Fruit fly (Drosophila melanogaster) whole organism, embryonic: ENCODE results near the gene RluA-1.

Source experiments
- BEAF-32 ChIP-seq: fragments of 200-800 bp; sonication (Bioruptor generic); optimal IDR thresholded peaks from 3 replicates; lab custom pipeline; 2017; ENCODE audit warnings: missing biosample characterization, missing genetic modification characterization, mild to moderate bottlenecking, moderate library complexity, missing genetic modification reagents
- Bgb ChIP-seq: fragments of 200-800 bp; sonication (Bioruptor generic); IDR thresholded peaks from 2 replicates; pipeline ENCODE4 v1.3.6; 2022; ENCODE audit warnings: missing biosample characterization, missing genetic modification characterization; ENCODE audit not compliant: partially characterized antibody
- CG11696 ChIP-seq: fragments of 200-800 bp; sonication (Bioruptor generic); IDR thresholded peaks from 2 replicates; pipeline ENCODE4 v1.3.6; 2022; ENCODE audit warnings: missing biosample characterization, missing genetic modification characterization
- CG13287 ChIP-seq: fragments of 200-800 bp; sonication (Bioruptor generic); IDR thresholded peaks from 2 replicates; pipeline ENCODE4 v1.3.6; 2022; ENCODE audit warnings: missing biosample characterization, missing genetic modification characterization; ENCODE audit not compliant: partially characterized antibody
- CG15479 ChIP-seq: fragments of 200-800 bp; sonication (Bioruptor generic); optimal IDR thresholded peaks from 3 replicates; lab custom pipeline; 2019; ENCODE audit warnings: missing biosample characterization, mild to moderate bottlenecking, missing genetic modification characterization, moderate library complexity
- CG15514 ChIP-seq: fragments of 200-800 bp; sonication (Bioruptor generic); optimal IDR thresholded peaks from 3 replicates; lab custom pipeline; 2017; ENCODE audit warnings: missing biosample characterization, missing genetic modification characterization, mild to moderate bottlenecking, moderate library complexity, missing genetic modification reagents
- CG17186 ChIP-seq: fragments of 200-800 bp; sonication (Bioruptor generic); optimal IDR thresholded peaks from 3 replicates; lab custom pipeline; 2017; ENCODE audit warnings: missing biosample characterization, missing genetic modification reagents, missing genetic modification characterization
- CG2116 ChIP-seq: fragments of 200-800 bp; sonication (Bioruptor generic); optimal IDR thresholded peaks from 3 replicates; lab custom pipeline; 2018; ENCODE audit warnings: missing biosample characterization, mild to moderate bottlenecking, missing genetic modification characterization
- CG2129 ChIP-seq: fragments of 200-800 bp; sonication (Bioruptor generic); IDR thresholded peaks from 2 replicates; pipeline ENCODE4 v1.3.6; 2022; ENCODE audit warnings: missing biosample characterization, missing genetic modification characterization; ENCODE audit not compliant: partially characterized antibody
- CG30020 ChIP-seq: fragments of 200-800 bp; optimal IDR thresholded peaks from 2 replicates; lab custom pipeline; 2019; ENCODE audit warnings: missing biosample characterization, mild to moderate bottlenecking, missing genetic modification characterization, moderate library complexity
- CG34224 ChIP-seq: fragments of 200-800 bp; sonication (Bioruptor generic); IDR thresholded peaks from 3 replicates; pipeline ENCODE4 v1.3.6; 2022; ENCODE audit warnings: missing biosample characterization, missing genetic modification characterization; ENCODE audit not compliant: partially characterized antibody
- CG42726 ChIP-seq: fragments of 200-800 bp; sonication (Bioruptor generic); IDR thresholded peaks from 2 replicates; pipeline ENCODE4 v1.3.6; 2022; ENCODE audit warnings: missing biosample characterization, missing genetic modification characterization; ENCODE audit not compliant: partially characterized antibody
- CG6791 ChIP-seq: fragments of 200-800 bp; sonication (Bioruptor generic); IDR thresholded peaks from 3 replicates; pipeline ENCODE4 v1.3.6; 2022; ENCODE audit warnings: missing biosample characterization, missing genetic modification characterization; ENCODE audit not compliant: partially characterized antibody
- CG7839 ChIP-seq: fragments of 200-800 bp; sonication (Bioruptor generic); optimal IDR thresholded peaks from 3 replicates; lab custom pipeline; 2018; ENCODE audit warnings: missing biosample characterization, mild to moderate bottlenecking, missing genetic modification characterization, moderate library complexity
- Dll ChIP-seq: fragments of 200-800 bp; sonication (Bioruptor generic); IDR thresholded peaks from 4 replicates; pipeline ENCODE4 v1.3.6; 2022; ENCODE audit warnings: missing biosample characterization, missing genetic modification characterization; ENCODE audit not compliant: partially characterized antibody
- Doc3 ChIP-seq: fragments of 200-800 bp; sonication (Bioruptor generic); IDR thresholded peaks from 3 replicates; pipeline ENCODE4 v1.3.6; 2022; ENCODE audit warnings: missing biosample characterization, missing genetic modification characterization; ENCODE audit not compliant: partially characterized antibody
- Dp ChIP-seq: fragments of 200-800 bp; sonication (Bioruptor generic); optimal IDR thresholded peaks from 2 replicates; lab custom pipeline; 2018; ENCODE audit warnings: missing biosample characterization, mild to moderate bottlenecking, missing genetic modification characterization, moderate library complexity
- Dref ChIP-seq: fragments of 200-800 bp; sonication (Bioruptor generic); IDR thresholded peaks from 2 replicates; pipeline ENCODE4 v1.3.6; 2022; ENCODE audit warnings: missing biosample characterization, missing genetic modification characterization
- E2f2 ChIP-seq: fragments of 200-800 bp; sonication (Bioruptor generic); IDR thresholded peaks from 2 replicates; pipeline ENCODE4 v1.3.6; 2022; ENCODE audit warnings: missing biosample characterization, missing genetic modification characterization
- HLH4C ChIP-seq: fragments of 200-800 bp; sonication (Bioruptor generic); IDR thresholded peaks from 3 replicates; pipeline ENCODE4 v1.3.6; 2022; ENCODE audit warnings: missing biosample characterization, missing genetic modification characterization; ENCODE audit not compliant: partially characterized antibody
- MBD-R2 ChIP-seq: fragments of 200-800 bp; sonication (Bioruptor generic); IDR thresholded peaks from 2 replicates; pipeline ENCODE4 v1.3.6; 2022; ENCODE audit warnings: missing biosample characterization, missing genetic modification characterization
- Med ChIP-seq: fragments of 200-800 bp; sonication (Bioruptor generic); peaks from one replicate; lab custom pipeline; 2016; ENCODE audit warnings: missing biosample characterization, missing genetic modification characterization, mild to moderate bottlenecking, inconsistent platforms, moderate library complexity
- Myb ChIP-seq: fragments of 200-800 bp; sonication (Bioruptor generic); optimal IDR thresholded peaks from 2 replicates; lab custom pipeline; 2016; ENCODE audit warnings: missing biosample characterization, missing genetic modification characterization
- Opbp ChIP-seq: fragments of 200-800 bp; sonication (Bioruptor generic); IDR thresholded peaks from 3 replicates; pipeline ENCODE4 v1.3.6; 2022; ENCODE audit warnings: missing biosample characterization, missing genetic modification characterization; ENCODE audit not compliant: partially characterized antibody
- Scr ChIP-seq: fragments of 200-800 bp; sonication (Bioruptor generic); IDR thresholded peaks from 2 replicates; pipeline ENCODE4 v1.3.6; 2022; ENCODE audit warnings: missing biosample characterization, missing genetic modification characterization; ENCODE audit not compliant: partially characterized antibody
- Sry-δ ChIP-seq: fragments of 200-800 bp; sonication (Bioruptor generic); optimal IDR thresholded peaks from 2 replicates; lab custom pipeline; 2016; ENCODE audit warnings: missing biosample characterization, missing genetic modification characterization
- bab2 ChIP-seq: fragments of 200-800 bp; sonication (Bioruptor generic); optimal IDR thresholded peaks from 2 replicates; lab custom pipeline; 2016; ENCODE audit warnings: missing biosample characterization, missing genetic modification characterization
- bbx ChIP-seq: fragments of 200-800 bp; sonication (Bioruptor generic); IDR thresholded peaks from 2 replicates; pipeline ENCODE4 v1.3.6; 2022; ENCODE audit warnings: missing biosample characterization, missing genetic modification characterization; ENCODE audit not compliant: partially characterized antibody
- bcd ChIP-seq: fragments of 200-800 bp; sonication (Bioruptor generic); optimal IDR thresholded peaks from 2 replicates; lab custom pipeline; 2017; ENCODE audit warnings: missing biosample characterization, mild to moderate bottlenecking, missing genetic modification characterization
- br ChIP-seq: fragments of >200 bp; optimal IDR thresholded peaks from 2 replicates; lab custom pipeline; 2017
- btn ChIP-seq: fragments of 200-800 bp; sonication (Bioruptor generic); optimal IDR thresholded peaks from 2 replicates; lab custom pipeline; 2016; ENCODE audit warnings: missing biosample characterization, missing genetic modification characterization
- cad ChIP-seq: fragments of >200 bp; optimal IDR thresholded peaks from 2 replicates; lab custom pipeline; 2017; ENCODE audit warnings: missing biosample characterization, missing genetic modification characterization
- caup ChIP-seq: fragments of 200-800 bp; sonication (Bioruptor generic); optimal IDR thresholded peaks from 3 replicates; lab custom pipeline; 2017; ENCODE audit warnings: missing biosample characterization, mild to moderate bottlenecking, missing genetic modification characterization, moderate library complexity; ENCODE audit not compliant: severe bottlenecking
- crp ChIP-seq, 2 experiments: fragments of 200-800 bp; sonication (Bioruptor generic); optimal IDR thresholded peaks; 2 replicates in 1 of 2; 3 replicates in 1 of 2; lab custom pipeline; 2017; ENCODE audit warnings: missing biosample characterization in 2 of 2, missing genetic modification characterization in 2 of 2, mild to moderate bottlenecking in 1 of 2, moderate library complexity in 1 of 2
- gfzf ChIP-seq: fragments of 200-800 bp; sonication (Bioruptor generic); optimal IDR thresholded peaks from 2 replicates; lab custom pipeline; 2016; ENCODE audit warnings: missing biosample characterization, mild to moderate bottlenecking, missing genetic modification characterization, moderate library complexity
- hbn ChIP-seq: fragments of 200-800 bp; sonication (Bioruptor generic); IDR thresholded peaks from 2 replicates; pipeline ENCODE4 v1.3.6; 2022; ENCODE audit warnings: missing biosample characterization, missing genetic modification characterization; ENCODE audit not compliant: partially characterized antibody
- insv ChIP-seq, 2 experiments: fragments of 200-800 bp; sonication (Bioruptor generic); optimal IDR thresholded peaks; 3 replicates each; lab custom pipeline; 2016 to 2018; ENCODE audit warnings: missing biosample characterization in 2 of 2, missing genetic modification characterization in 2 of 2
- mld ChIP-seq: fragments of 200-800 bp; sonication (Bioruptor generic); IDR thresholded peaks from 3 replicates; pipeline ENCODE4 v1.3.6; 2022; ENCODE audit warnings: missing biosample characterization, missing genetic modification characterization; ENCODE audit not compliant: partially characterized antibody
- nerfin-1 ChIP-seq: fragments of 200-800 bp; sonication (Bioruptor generic); optimal IDR thresholded peaks from 3 replicates; lab custom pipeline; 2019; ENCODE audit warnings: missing biosample characterization, mild to moderate bottlenecking, missing genetic modification characterization, moderate library complexity
- nerfin-2 ChIP-seq: fragments of 200-800 bp; sonication (Bioruptor generic); IDR thresholded peaks from 2 replicates; pipeline ENCODE4 v1.3.6; 2022; ENCODE audit warnings: missing biosample characterization, missing genetic modification characterization; ENCODE audit not compliant: partially characterized antibody
- pzg ChIP-seq: fragments of 200-800 bp; sonication (Bioruptor generic); optimal IDR thresholded peaks from 3 replicates; lab custom pipeline; 2018; ENCODE audit warnings: missing biosample characterization, mild to moderate bottlenecking, missing genetic modification characterization, moderate library complexity
- sens ChIP-seq: fragments of 200-800 bp; sonication (Bioruptor generic); peaks from one replicate; lab custom pipeline; 2016; ENCODE audit warnings: missing biosample characterization, missing genetic modification characterization
- stwl ChIP-seq: fragments of 200-800 bp; sonication (Bioruptor generic); optimal IDR thresholded peaks from 3 replicates; lab custom pipeline; 2018; ENCODE audit warnings: missing biosample characterization, mild to moderate bottlenecking, missing genetic modification characterization, moderate library complexity
- tx ChIP-seq: fragments of 200-800 bp; sonication (Bioruptor generic); optimal IDR thresholded peaks from 2 replicates; lab custom pipeline; 2016; ENCODE audit warnings: missing biosample characterization, missing genetic modification characterization
- unc-4 ChIP-seq: fragments of 200-800 bp; sonication (Bioruptor generic); IDR thresholded peaks from 2 replicates; pipeline ENCODE4 v1.3.6; 2022; ENCODE audit warnings: missing biosample characterization, missing genetic modification characterization; ENCODE audit not compliant: partially characterized antibody
- wek ChIP-seq: fragments of 200-800 bp; sonication (Bioruptor generic); optimal IDR thresholded peaks from 3 replicates; lab custom pipeline; 2018; ENCODE audit warnings: missing biosample characterization, mild to moderate bottlenecking, missing genetic modification characterization, moderate library complexity
- zen2 ChIP-seq: fragments of 200-800 bp; sonication (Bioruptor generic); IDR thresholded peaks from 3 replicates; pipeline ENCODE4 v1.3.6; 2022; ENCODE audit warnings: missing biosample characterization, missing genetic modification characterization; ENCODE audit not compliant: partially characterized antibody

Gene RluA-1

DNA sequence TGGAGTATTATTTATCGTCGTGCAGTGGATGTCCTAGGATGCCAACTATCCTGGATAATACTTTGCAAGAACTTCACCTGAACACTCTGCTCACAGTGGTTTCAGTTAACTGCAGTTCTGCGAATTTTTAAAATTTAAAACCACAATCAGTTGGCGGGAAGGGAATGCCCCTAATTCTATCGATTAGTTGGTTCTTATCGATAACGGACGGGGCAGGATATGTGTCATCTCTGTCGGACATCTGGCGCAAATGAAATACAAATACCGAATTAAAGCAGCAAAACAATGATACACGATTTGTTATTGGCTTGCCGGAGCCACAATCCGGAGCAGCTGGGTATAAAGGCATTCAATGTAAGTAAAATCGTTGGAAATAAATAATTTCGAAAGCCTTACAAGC is 8.9 kb upstream of the RluA-1 start, which contains the start of gene Grip75:
TSS of gene Grip75 (plus strand) at position 223 of the 400 bp plus-strand sequence.
- no peak for TF ChIP-seq CG11696 (GFP tag; lab: Robert Waterston, UW)
- peak; percentile 4 for TF ChIP-seq CG17186
- no peak for TF ChIP-seq bcd (GFP tag; lab: Kevin White, UChicago)
- TF ChIP-seq BEAF-32 (GFP tag; lab: Kevin White, UChicago), result peak; percentile 62
- TF ChIP-seq cad, result no peak
- TF ChIP-seq bbx, result peak; percentile 62
- 0 out of 2 replicates have a peak, but pooled peaks have one; percentile 20 for TF ChIP-seq CG2129
- no peak for TF ChIP-seq br (lab: Kevin White, UChicago)
- TF ChIP-seq CG15479 (GFP tag; lab: Kevin White, UChicago), result peak; percentile 56
- TF ChIP-seq nerfin-2 (GFP tag; lab: Robert Waterston, UW), result peak; percentile 66; the same call in 1 of the 2 replicates
- TF ChIP-seq caup (GFP tag; lab: Kevin White, UChicago), result no peak
- TF ChIP-seq HLH4C, result peak; percentile 32; the same call in 1 of the 3 replicates
- TF ChIP-seq crp (GFP tag; optimal IDR thresholded peaks at IDR 0.05; lab: Kevin White, UChicago), result peak in 1 of 2 experiments; percentile 51
- peak; percentile 72 for TF ChIP-seq CG15514 (GFP tag; lab: Kevin White, UChicago)
- peak; percentile 49 for TF ChIP-seq Myb (GFP tag; lab: Kevin White, UChicago)
- peak; percentile 66 for TF ChIP-seq Med (GFP tag; lab: Kevin White, UChicago)
- TF ChIP-seq CG2116 (GFP tag; lab: Kevin White, UChicago), result peak; percentile 41
- peak; percentile 94 for TF ChIP-seq E2f2 (GFP tag; lab: Robert Waterston, UW)
- peak; percentile 81 for TF ChIP-seq Dref (GFP tag; lab: Robert Waterston, UW)
- peak; percentile 75 for TF ChIP-seq CG6791
- peak; percentile 74 for TF ChIP-seq CG13287
- no peak for TF ChIP-seq bab2 (GFP tag; lab: Kevin White, UChicago)
- TF ChIP-seq CG34224 (GFP tag; lab: Robert Waterston, UW), result peak; percentile 66
- TF ChIP-seq pzg (GFP tag; lab: Kevin White, UChicago), result peak; percentile 57
- TF ChIP-seq insv (GFP tag; optimal IDR thresholded peaks at IDR 0.05; lab: Kevin White, UChicago), result no peak
- TF ChIP-seq Doc3, result peak; percentile 29; the same call in 1 of the 3 replicates
- peak; percentile 21 for TF ChIP-seq sens (GFP tag; lab: Kevin White, UChicago)
- TF ChIP-seq Opbp, result peak; percentile 57; the same call in 2 of the 3 replicates
- peak; percentile 99 for TF ChIP-seq wek (GFP tag; lab: Kevin White, UChicago)
- TF ChIP-seq Sry-δ, result peak; percentile 86
- 0 out of 2 replicates have a peak, but pooled peaks have one; percentile 32 for TF ChIP-seq CG42726 (GFP tag; lab: Robert Waterston, UW)
- TF ChIP-seq stwl (tag; lab: Kevin White, UChicago), result peak; percentile 53
- peak; percentile 59 for TF ChIP-seq MBD-R2
- TF ChIP-seq Dll (GFP tag; lab: Robert Waterston, UW), result peak; percentile 63; the same call in 3 of the 4 replicates
- no peak for TF ChIP-seq tx
- TF ChIP-seq nerfin-1 (tag; lab: Kevin White, UChicago), result peak; percentile 15
- TF ChIP-seq CG30020 (tag; lab: Kevin White, UChicago), result peak; percentile 21
- peak; percentile 61 for TF ChIP-seq Bgb (GFP tag; lab: Robert Waterston, UW)
- 0 out of 3 replicates have a peak, but pooled peaks have one; percentile 18 for TF ChIP-seq mld
- peak; percentile 95 for TF ChIP-seq Dp (GFP tag; lab: Kevin White, UChicago)
- TF ChIP-seq btn (GFP tag; lab: Kevin White, UChicago), result no peak
- no peak for TF ChIP-seq CG7839 (tag; lab: Kevin White, UChicago)
- 0 out of 2 replicates have a peak, but pooled peaks have one; percentile 22 for TF ChIP-seq hbn (GFP tag; lab: Robert Waterston, UW)
- peak; percentile 51; the same call in 2 of the 3 replicates for TF ChIP-seq zen2 (GFP tag; lab: Robert Waterston, UW)
- TF ChIP-seq Scr, result peak; percentile 58
- TF ChIP-seq unc-4 (GFP tag; lab: Robert Waterston, UW), result peak; percentile 55; the same call in 1 of the 2 replicates
- TF ChIP-seq gfzf (GFP tag; lab: Kevin White, UChicago), result peak; percentile 11
